Worm (Caenorhabditis elegans) whole organism, early embryonic: ENCODE measurements around the gene Y113G7A.14.

Source experiments
- B0310.2 ChIP-seq: sonication (generic microtip); optimal IDR thresholded peaks from 2 replicates; lab custom pipeline; 2016; ENCODE audit warnings: mild to moderate bottlenecking, missing genetic modification characterization, missing compliant biosample characterization
- F13C5.2 ChIP-seq: sonication (generic microtip); optimal IDR thresholded peaks from 2 replicates; lab custom pipeline; 2017; ENCODE audit warnings: mild to moderate bottlenecking, missing genetic modification characterization, inconsistent platforms, missing compliant biosample characterization
- aly-1 ChIP-seq: sonication (generic microtip); optimal IDR thresholded peaks from 2 replicates; lab custom pipeline; 2016; ENCODE audit warnings: missing genetic modification characterization, missing compliant biosample characterization
- ama-1 ChIP-seq: fragments of 150-350 bp; optimal IDR thresholded peaks from 2 replicates; lab custom pipeline; 2014
- ceh-13 ChIP-seq: fragments of 200-800 bp; sonication (Bioruptor generic); optimal IDR thresholded peaks from 2 replicates; lab custom pipeline; 2018; ENCODE audit warnings: mild to moderate bottlenecking, missing genetic modification characterization, missing compliant biosample characterization
- ceh-36 ChIP-seq: sonication (generic microtip); optimal IDR thresholded peaks from 2 replicates; lab custom pipeline; 2016; ENCODE audit warnings: missing genetic modification characterization, inconsistent platforms, missing compliant biosample characterization
- ets-7 ChIP-seq: sonication (generic microtip); optimal IDR thresholded peaks from 2 replicates; lab custom pipeline; 2016; ENCODE audit warnings: missing genotype, missing genetic modification characterization, missing compliant biosample characterization
- flt-1 ChIP-seq: fragments of 200-800 bp; sonication (Bioruptor generic); IDR thresholded peaks from 2 replicates; pipeline ENCODE4 v1.3.6; 2022; ENCODE audit warnings: missing genetic modification characterization, missing compliant biosample characterization
- hmbx-1 ChIP-seq: sonication (generic microtip); optimal IDR thresholded peaks from 2 replicates; lab custom pipeline; 2016; ENCODE audit warnings: mild to moderate bottlenecking, missing genetic modification characterization, missing compliant biosample characterization
- hmg-4 ChIP-seq: fragments of 200-800 bp; sonication (Bioruptor generic); optimal IDR thresholded peaks from 2 replicates; lab custom pipeline; 2018; ENCODE audit warnings: mild to moderate bottlenecking, missing genetic modification characterization, missing compliant biosample characterization
- hnd-1 ChIP-seq: sonication (generic microtip); optimal IDR thresholded peaks from 2 replicates; lab custom pipeline; 2016; ENCODE audit warnings: missing genetic modification characterization, missing compliant biosample characterization
- pes-1 ChIP-seq: fragments of 200-800 bp; sonication (Bioruptor generic); IDR thresholded peaks from 2 replicates; pipeline ENCODE4 v1.3.6; 2022; ENCODE audit warnings: missing genetic modification reagents, missing genetic modification characterization, missing compliant biosample characterization
- scrt-1 ChIP-seq: fragments of 200-800 bp; sonication (Bioruptor generic); IDR thresholded peaks from 2 replicates; pipeline ENCODE4 v1.3.6; 2022; ENCODE audit warnings: missing genetic modification characterization, missing compliant biosample characterization
- sea-1 ChIP-seq: fragments of 200-800 bp; sonication (Bioruptor generic); conservative IDR thresholded peaks from 2 replicates; pipeline ENCODE4 v1.3.6; 2022; ENCODE audit warnings: missing genetic modification characterization, missing compliant biosample characterization
- tbx-11 ChIP-seq: fragments of 200-800 bp; sonication (Bioruptor generic); IDR thresholded peaks from 2 replicates; pipeline ENCODE4 v1.3.6; 2022; ENCODE audit warnings: missing genetic modification characterization, missing compliant biosample characterization
- tbx-37 ChIP-seq: fragments of 200-800 bp; sonication (Bioruptor generic); conservative IDR thresholded peaks from 2 replicates; pipeline ENCODE4 v1.3.6; 2022; ENCODE audit warnings: missing genetic modification reagents, missing genetic modification characterization, missing compliant biosample characterization
- tra-4 ChIP-seq: sonication (generic microtip); optimal IDR thresholded peaks from 2 replicates; lab custom pipeline; 2017; ENCODE audit warnings: missing genetic modification characterization, missing compliant biosample characterization

Gene Y113G7A.14

ce11 chrV:20124393-20124792 is 13.9 kb downstream of the Y113G7A.14 start:
- TF ChIP-seq ama-1 (no peak), tbx-37 (GFP tag; lab: Robert Waterston, UW) (no peak), hmg-4 (no peak), hnd-1 (tag; lab: Kevin White, UChicago) (no peak)

DNA sequence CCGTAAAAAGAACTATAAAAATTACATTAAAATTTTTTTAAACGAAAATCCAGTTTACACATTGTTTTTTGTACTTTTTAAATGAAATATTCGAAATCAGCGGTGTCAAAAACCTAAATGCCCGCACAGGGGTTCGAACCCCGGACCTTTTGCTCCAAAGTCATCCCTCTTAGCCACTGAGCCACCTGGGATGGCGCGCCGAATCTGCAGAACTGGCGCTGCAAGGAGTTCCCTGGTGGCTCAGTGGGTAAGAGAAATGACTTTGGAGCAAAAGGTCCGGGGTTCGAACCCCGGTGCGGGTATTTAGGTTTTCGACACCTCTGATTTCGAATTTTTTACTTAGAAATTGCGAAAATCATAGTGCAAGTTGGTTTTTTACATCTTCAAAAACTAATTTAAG is 14.6 kb downstream of the Y113G7A.14 start:
- no peak for TF ChIP-seq B0310.2
- TF ChIP-seq ama-1, result no peak
- TF ChIP-seq F13C5.2 (tag; lab: Kevin White, UChicago), result no peak
- TF ChIP-seq hnd-1 (tag; lab: Kevin White, UChicago), result no peak
- no peak for TF ChIP-seq sea-1 (GFP tag; lab: Robert Waterston, UW)

DNA sequence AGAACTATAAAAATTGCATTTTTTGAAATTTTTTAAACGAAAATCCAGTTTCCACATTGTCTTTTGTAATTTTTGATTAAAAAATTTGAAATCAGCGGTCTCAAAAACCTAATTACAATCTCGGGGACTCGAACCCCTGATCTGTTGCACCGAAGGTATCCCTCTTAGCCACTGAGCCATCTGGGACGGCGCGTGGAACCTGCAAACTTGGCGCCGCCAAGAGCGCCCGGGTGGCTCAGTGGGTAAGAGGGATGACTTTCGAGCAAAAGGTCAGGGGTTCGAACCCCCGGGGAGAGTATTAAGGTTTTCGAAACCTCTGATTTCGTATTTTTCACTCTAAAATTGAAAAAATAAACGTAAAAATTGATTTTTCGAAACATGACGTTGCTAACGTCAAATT is 15.2 kb downstream of the Y113G7A.14 start:
- TF ChIP-seq ama-1 (no peak), B0310.2 (no peak), flt-1 (no peak), pes-1 (GFP tag; lab: Robert Waterston, UW) (no peak), ceh-13 (GFP tag; lab: Kevin White, UChicago) (no peak), sea-1 (GFP tag; lab: Robert Waterston, UW) (no peak)

DNA sequence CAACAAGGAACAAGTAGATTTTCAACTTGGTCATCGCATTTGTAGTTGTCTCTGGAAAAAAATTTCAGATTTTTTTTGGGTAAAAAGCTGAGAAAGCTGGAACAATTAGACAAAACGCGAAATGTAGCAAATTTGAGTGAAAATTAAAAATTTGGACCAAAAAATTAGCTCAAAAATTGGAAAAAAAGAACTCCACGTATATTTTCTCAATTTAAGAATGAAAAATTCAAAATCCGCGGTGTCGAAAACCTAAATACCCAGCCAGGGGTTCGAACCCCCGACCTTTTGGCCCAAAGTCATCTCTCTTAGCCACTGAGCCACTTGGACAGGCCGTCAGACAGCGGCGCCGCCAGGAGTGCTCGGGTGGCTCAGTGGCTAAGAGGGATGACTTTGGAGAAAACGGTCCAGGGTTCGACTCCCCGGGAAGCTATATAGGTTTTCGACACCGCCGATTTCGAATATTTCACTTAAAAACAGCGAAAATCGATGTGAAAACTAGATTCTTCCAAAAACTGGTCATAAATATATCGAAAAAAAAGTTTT is 17.6 kb downstream of the Y113G7A.14 start, which contains the start of gene ncx-1:
TSS of gene ncx-1 (minus strand) at position 51 of the 543 bp plus-strand sequence.
- TF ChIP-seq tra-4 (tag; lab: Kevin White, UChicago) (no peak), B0310.2 (no peak), scrt-1 (GFP tag; lab: Robert Waterston, UW) (no peak), hmg-4 (no peak), tbx-37 (GFP tag; lab: Robert Waterston, UW) (no peak), aly-1 (no peak), F13C5.2 (tag; lab: Kevin White, UChicago) (no peak)

- TF ChIP-seq aly-1, result no peak
- no peak for TF ChIP-seq tbx-37 (GFP tag; lab: Robert Waterston, UW)
- TF ChIP-seq tbx-11 (GFP tag; lab: Robert Waterston, UW), result no peak
- no peak for TF ChIP-seq flt-1
- no peak for TF ChIP-seq hmg-4
- no peak for TF ChIP-seq ama-1
- TF ChIP-seq pes-1 (GFP tag; lab: Robert Waterston, UW), result no peak
- TF ChIP-seq scrt-1 (GFP tag; lab: Robert Waterston, UW), result no peak
- TF ChIP-seq ets-7 (tag; lab: Kevin White, UChicago), result no peak
- no peak for TF ChIP-seq hnd-1 (tag; lab: Kevin White, UChicago)
- no peak for TF ChIP-seq sea-1 (GFP tag; lab: Robert Waterston, UW)
- TF ChIP-seq hmbx-1 (tag; lab: Kevin White, UChicago), result no peak
- TF ChIP-seq ceh-36 (tag; lab: Kevin White, UChicago), result no peak
- no peak for TF ChIP-seq B0310.2
- no peak for TF ChIP-seq F13C5.2 (tag; lab: Kevin White, UChicago)
- no peak for TF ChIP-seq tra-4 (tag; lab: Kevin White, UChicago)
- TF ChIP-seq ceh-13 (GFP tag; lab: Kevin White, UChicago), result no peak
Observed at ce11 chrV:20119770-20120169, 18.5 kb downstream of the Y113G7A.14 start.

DNA sequence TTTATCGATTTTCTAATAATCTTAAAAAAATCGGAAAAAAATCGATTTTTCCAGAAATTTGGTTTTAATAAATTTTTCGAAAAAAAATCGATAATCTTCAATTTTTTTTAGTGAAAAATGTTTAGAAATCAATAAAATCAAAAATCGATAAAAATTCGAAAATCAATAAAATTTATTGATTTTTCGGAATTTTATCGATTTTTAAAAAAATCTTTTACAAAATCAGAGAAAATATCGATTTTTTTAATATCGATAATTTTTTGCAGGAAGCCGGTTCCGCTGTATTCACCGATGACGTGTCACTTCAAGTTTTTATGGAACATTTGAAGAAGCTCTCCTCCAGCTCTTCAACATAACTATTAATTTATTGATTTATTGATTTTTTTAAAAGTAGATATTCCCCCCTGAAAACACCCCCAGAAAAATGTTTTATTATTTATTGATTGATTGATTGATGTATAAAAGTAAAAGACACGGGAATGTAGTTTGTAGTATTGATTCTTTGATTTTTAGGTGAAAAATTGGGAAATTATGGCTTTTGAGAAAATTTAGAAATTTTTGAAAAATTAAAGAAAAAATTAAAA is 33.0 kb downstream of the Y113G7A.14 start:
- no peak for TF ChIP-seq pes-1 (GFP tag; lab: Robert Waterston, UW)
- TF ChIP-seq sea-1 (GFP tag; lab: Robert Waterston, UW), result no peak
- no peak for TF ChIP-seq hmg-4
- no peak for TF ChIP-seq scrt-1 (GFP tag; lab: Robert Waterston, UW)
- no peak for TF ChIP-seq ets-7 (tag; lab: Kevin White, UChicago)
- no peak for TF ChIP-seq flt-1
- no peak for TF ChIP-seq aly-1
- TF ChIP-seq ama-1, result no peak
- no peak for TF ChIP-seq ceh-36 (tag; lab: Kevin White, UChicago)
- no peak for TF ChIP-seq tra-4 (tag; lab: Kevin White, UChicago)
- no peak for TF ChIP-seq tbx-11 (GFP tag; lab: Robert Waterston, UW)
- no peak for TF ChIP-seq ceh-13 (GFP tag; lab: Kevin White, UChicago)
- no peak for TF ChIP-seq F13C5.2 (tag; lab: Kevin White, UChicago)
- no peak for TF ChIP-seq hmbx-1 (tag; lab: Kevin White, UChicago)
- no peak for TF ChIP-seq hnd-1 (tag; lab: Kevin White, UChicago)

- TF ChIP-seq hmbx-1 (tag; lab: Kevin White, UChicago) (no peak), hmg-4 (no peak), scrt-1 (GFP tag; lab: Robert Waterston, UW) (no peak)
Observed at ce11 chrV:20104417-20104816, 33.8 kb downstream of the Y113G7A.14 start.

- TF ChIP-seq tbx-37 (GFP tag; lab: Robert Waterston, UW), result no peak
- no peak for TF ChIP-seq F13C5.2 (tag; lab: Kevin White, UChicago)
- no peak for TF ChIP-seq B0310.2
- no peak for TF ChIP-seq flt-1
- no peak for TF ChIP-seq ama-1
- TF ChIP-seq hmg-4, result no peak
- no peak for TF ChIP-seq tbx-11 (GFP tag; lab: Robert Waterston, UW)
- TF ChIP-seq hmbx-1 (tag; lab: Kevin White, UChicago), result no peak
- TF ChIP-seq scrt-1 (GFP tag; lab: Robert Waterston, UW), result no peak
- TF ChIP-seq ceh-36 (tag; lab: Kevin White, UChicago), result no peak
- TF ChIP-seq ets-7 (tag; lab: Kevin White, UChicago), result no peak
- TF ChIP-seq pes-1 (GFP tag; lab: Robert Waterston, UW), result no peak
- no peak for TF ChIP-seq hnd-1 (tag; lab: Kevin White, UChicago)
Observed at ce11 chrV:20097164-20097563, 41.1 kb downstream of the Y113G7A.14 start.
